Worm (Caenorhabditis elegans) whole organism, L4 larva: ENCODE data around the gene rps-18.
A peak's percentile ranks its signal among the peaks of the same experiment; 100 is the strongest.

Source experiments
- D1046.2 ChIP-seq: fragments of 200-800 bp; sonication (Bioruptor generic); IDR thresholded peaks from 2 replicates; pipeline ENCODE4 v1.3.6; 2022; ENCODE audit warnings: missing genetic modification characterization, missing compliant biosample characterization
- F44E2.7 ChIP-seq: fragments of 200-800 bp; sonication (Bioruptor generic); IDR thresholded peaks from 2 replicates; pipeline ENCODE4 v2.1.2; 2022; ENCODE audit warnings: missing genetic modification characterization, missing compliant biosample characterization
- F49E8.2 ChIP-seq: sonication (generic microtip); optimal IDR thresholded peaks from 2 replicates; lab custom pipeline; 2016; ENCODE audit warnings: missing compliant biosample characterization, mild to moderate bottlenecking, missing genetic modification characterization, borderline replicate concordance
- R02D3.7 ChIP-seq: fragments of 150-350 bp; sonication (generic microtip); optimal IDR thresholded peaks from 3 replicates; lab custom pipeline; 2014; ENCODE audit warnings: missing biosample characterization, missing genetic modification characterization
- ZK337.2 ChIP-seq: fragments of 200-800 bp; sonication (Bioruptor generic); IDR thresholded peaks from 2 replicates; pipeline ENCODE4 v1.3.6; 2022; ENCODE audit warnings: missing genetic modification reagents, missing genetic modification characterization, missing compliant biosample characterization
- aha-1 ChIP-seq: fragments of 150-350 bp; peaks from one replicate; lab custom pipeline; 2014; ENCODE audit warnings: missing biosample characterization, missing genetic modification characterization
- ceh-20 ChIP-seq: fragments of 200-800 bp; sonication (Bioruptor generic); IDR thresholded peaks from 2 replicates; pipeline ENCODE4 v1.3.6; 2022; ENCODE audit warnings: missing genetic modification reagents, missing genetic modification characterization, missing compliant biosample characterization
- ceh-28 ChIP-seq: fragments of 150-350 bp; optimal IDR thresholded peaks from 2 replicates; lab custom pipeline; 2014; ENCODE audit warnings: missing biosample characterization, missing genetic modification reagents, missing genetic modification characterization
- ceh-32 ChIP-seq: sonication (generic microtip); optimal IDR thresholded peaks from 2 replicates; lab custom pipeline; 2016; ENCODE audit warnings: mild to moderate bottlenecking, missing genetic modification characterization, missing compliant biosample characterization; ENCODE audit not compliant: poor library complexity
- ceh-82 ChIP-seq: sonication (generic microtip); optimal IDR thresholded peaks from 2 replicates; lab custom pipeline; 2017; ENCODE audit warnings: missing biosample characterization, missing genetic modification characterization
- cey-2 ChIP-seq: sonication (generic microtip); optimal IDR thresholded peaks from 3 replicates; lab custom pipeline; 2017; ENCODE audit warnings: missing genetic modification characterization, mild to moderate bottlenecking, missing compliant biosample characterization, antibody characterized with exemption, borderline replicate concordance; ENCODE audit not compliant: insufficient read depth
- daf-8 ChIP-seq: fragments of 200-800 bp; sonication (Bioruptor generic); IDR thresholded peaks from 2 replicates; pipeline ENCODE4 v1.3.6; 2022; ENCODE audit warnings: missing genetic modification characterization, missing compliant biosample characterization
- dmd-6 ChIP-seq: fragments of 200-800 bp; sonication (Bioruptor generic); IDR thresholded peaks from 2 replicates; pipeline ENCODE4 v1.3.6; 2022; ENCODE audit warnings: missing genetic modification reagents, missing genetic modification characterization, missing compliant biosample characterization
- dmd-9 ChIP-seq: fragments of 200-800 bp; sonication (Bioruptor generic); IDR thresholded peaks from 2 replicates; pipeline ENCODE4 v1.3.6; 2022; ENCODE audit warnings: missing genetic modification reagents, missing genetic modification characterization, missing compliant biosample characterization
- egl-27 ChIP-seq: sonication (generic microtip); optimal IDR thresholded peaks from 3 replicates; lab custom pipeline; 2017; ENCODE audit warnings: missing biosample characterization, missing genetic modification reagents, missing genetic modification characterization
- gei-8 ChIP-seq: fragments of 200-800 bp; sonication (Bioruptor generic); optimal IDR thresholded peaks from 2 replicates; lab custom pipeline; 2018; ENCODE audit warnings: mild to moderate bottlenecking, missing genetic modification characterization, missing compliant biosample characterization
- hlh-11 ChIP-seq: fragments of 200-800 bp; sonication (Bioruptor generic); optimal IDR thresholded peaks from 2 replicates; lab custom pipeline; 2018; ENCODE audit warnings: mild to moderate bottlenecking, missing genetic modification characterization, missing compliant biosample characterization
- hmg-1.1 ChIP-seq: fragments of 200-800 bp; sonication (Bioruptor generic); IDR thresholded peaks from 2 replicates; pipeline ENCODE4 v1.3.6; 2022; ENCODE audit warnings: missing genetic modification reagents, missing genetic modification characterization, missing compliant biosample characterization
- jun-1 ChIP-seq: fragments of 150-350 bp; optimal IDR thresholded peaks from 2 replicates; lab custom pipeline; 2014; ENCODE audit warnings: missing biosample characterization, missing genetic modification reagents, missing genetic modification characterization
- lim-7 ChIP-seq: fragments of 200-800 bp; sonication (Bioruptor generic); IDR thresholded peaks from 2 replicates; pipeline ENCODE4 v1.3.6; 2022; ENCODE audit warnings: missing genetic modification characterization, missing compliant biosample characterization
- lin-1 ChIP-seq: fragments of 200-800 bp; sonication (Bioruptor generic); IDR thresholded peaks from 2 replicates; pipeline ENCODE4 v1.3.6; 2022; ENCODE audit warnings: missing genetic modification reagents, missing genetic modification characterization, missing compliant biosample characterization
- lin-13 ChIP-seq: fragments of 150-350 bp; optimal IDR thresholded peaks from 2 replicates; lab custom pipeline; 2014; ENCODE audit warnings: missing biosample characterization, missing genetic modification reagents, missing genetic modification characterization
- lsy-2 ChIP-seq, 2 experiments: fragments of 150-350 bp in 1 of 2; sonication (generic microtip) in 1 of 2; optimal IDR thresholded peaks; 2 replicates each; lab custom pipeline; 2014 to 2017; ENCODE audit warnings: missing biosample characterization in 2 of 2, missing genetic modification characterization in 2 of 2
- mdt-29 ChIP-seq: fragments of 200-800 bp; sonication (Bioruptor generic); IDR thresholded peaks from 2 replicates; pipeline ENCODE4 v1.3.6; 2022; ENCODE audit warnings: missing genetic modification reagents, missing genetic modification characterization, missing compliant biosample characterization
- mep-1 ChIP-seq: fragments of 150-350 bp; sonication (generic microtip); optimal IDR thresholded peaks from 3 replicates; lab custom pipeline; 2014; ENCODE audit warnings: missing biosample characterization, missing genetic modification characterization
- mes-2 ChIP-seq: sonication (generic microtip); optimal IDR thresholded peaks from 2 replicates; lab custom pipeline; 2016; ENCODE audit warnings: missing genotype, mild to moderate bottlenecking, missing genetic modification characterization, missing compliant biosample characterization; ENCODE audit not compliant: poor library complexity, severe bottlenecking
- nhr-102 ChIP-seq: sonication (generic microtip); optimal IDR thresholded peaks from 2 replicates; lab custom pipeline; 2016; ENCODE audit warnings: mild to moderate bottlenecking, missing genetic modification characterization, moderate library complexity, missing compliant biosample characterization
- nhr-111 ChIP-seq: fragments of 200-800 bp; sonication (Bioruptor generic); optimal IDR thresholded peaks from 2 replicates; lab custom pipeline; 2018; ENCODE audit warnings: mild to moderate bottlenecking, missing genetic modification characterization, missing compliant biosample characterization
- nhr-237 ChIP-seq: sonication (generic microtip); optimal IDR thresholded peaks from 2 replicates; lab custom pipeline; 2017; ENCODE audit warnings: missing biosample characterization, missing genetic modification characterization
- nhr-28 ChIP-seq: fragments of 150-350 bp; optimal IDR thresholded peaks from 2 replicates; lab custom pipeline; 2014; ENCODE audit warnings: missing biosample characterization, missing genetic modification characterization
- nhr-42 ChIP-seq: fragments of 200-800 bp; sonication (Bioruptor generic); IDR thresholded peaks from 2 replicates; pipeline ENCODE4 v1.3.6; 2022; ENCODE audit warnings: missing genetic modification characterization, missing compliant biosample characterization
- nhr-6 ChIP-seq: fragments of 150-350 bp; optimal IDR thresholded peaks from 2 replicates; lab custom pipeline; 2014; ENCODE audit warnings: missing biosample characterization, missing genetic modification characterization
- pqm-1 ChIP-seq: sonication (generic microtip); optimal IDR thresholded peaks from 2 replicates; lab custom pipeline; 2017; ENCODE audit warnings: missing biosample characterization, missing genetic modification characterization
- saeg-2 ChIP-seq: fragments of 200-800 bp; sonication (Bioruptor generic); IDR thresholded peaks from 2 replicates; pipeline ENCODE4 v1.3.6; 2022; ENCODE audit warnings: missing genetic modification reagents, missing genetic modification characterization, missing compliant biosample characterization
- sdz-12 ChIP-seq: fragments of 200-800 bp; sonication (Bioruptor generic); optimal IDR thresholded peaks from 2 replicates; lab custom pipeline; 2018; ENCODE audit warnings: mild to moderate bottlenecking, missing genetic modification characterization, missing compliant biosample characterization
- skn-1 ChIP-seq: fragments of 150-350 bp; optimal IDR thresholded peaks from 2 replicates; lab custom pipeline; 2014; ENCODE audit warnings: missing biosample characterization, missing genetic modification characterization
- snpc-4 ChIP-seq: fragments of 150-350 bp; optimal IDR thresholded peaks from 2 replicates; lab custom pipeline; 2014; ENCODE audit warnings: missing biosample characterization, missing genetic modification characterization
- spr-3 ChIP-seq: fragments of 200-800 bp; sonication (Bioruptor generic); optimal IDR thresholded peaks from 2 replicates; lab custom pipeline; 2018; ENCODE audit warnings: mild to moderate bottlenecking, missing genetic modification characterization, missing compliant biosample characterization
- tag-97 ChIP-seq: fragments of 200-800 bp; sonication (Bioruptor generic); IDR thresholded peaks from 2 replicates; pipeline ENCODE4 v1.3.6; 2022; ENCODE audit warnings: missing genetic modification characterization, missing compliant biosample characterization
- unc-130 ChIP-seq: sonication (generic microtip); optimal IDR thresholded peaks from 2 replicates; lab custom pipeline; 2016; ENCODE audit warnings: missing genetic modification reagents, missing genetic modification characterization, missing compliant biosample characterization
- unc-62 ChIP-seq, 3 experiments: fragments of 150-350 bp in 1 of 3; sonication (generic microtip); optimal IDR thresholded peaks in 2 of 3; peaks in 1 of 3; 1 replicate in 1 of 3; 2 replicates in 2 of 3; lab custom pipeline; 2014 to 2017; ENCODE audit warnings: missing biosample characterization in 3 of 3, missing genetic modification characterization in 3 of 3, missing genetic modification reagents in 3 of 3, missing genotype in 1 of 3
- zfp-2 ChIP-seq: sonication (generic microtip); optimal IDR thresholded peaks from 2 replicates; lab custom pipeline; 2016; ENCODE audit warnings: mild to moderate bottlenecking, missing genetic modification characterization, missing compliant biosample characterization
- zfp-3 ChIP-seq: fragments of 200-800 bp; sonication (Bioruptor generic); conservative IDR thresholded peaks from 2 replicates; pipeline ENCODE4 v1.3.6; 2022; ENCODE audit warnings: missing genetic modification reagents, missing genetic modification characterization, missing compliant biosample characterization
- zip-11 ChIP-seq: fragments of 200-800 bp; sonication (Bioruptor generic); IDR thresholded peaks from 2 replicates; pipeline ENCODE4 v1.3.6; 2022; ENCODE audit warnings: missing genetic modification characterization, missing compliant biosample characterization
- zip-2 ChIP-seq: fragments of 150-350 bp; optimal IDR thresholded peaks from 2 replicates; lab custom pipeline; 2014; ENCODE audit warnings: missing biosample characterization, missing genetic modification characterization
- ztf-11 ChIP-seq: fragments of 150-350 bp; optimal IDR thresholded peaks from 2 replicates; lab custom pipeline; 2014; ENCODE audit warnings: missing biosample characterization, missing genetic modification characterization
- ztf-7 ChIP-seq: fragments of 150-350 bp; optimal IDR thresholded peaks from 2 replicates; lab custom pipeline; 2014; ENCODE audit warnings: missing biosample characterization, missing genetic modification characterization

The rps-18 gene

ce11 chrIV:14792602-14793232 is 32.8 kb upstream of the rps-18 start, which contains the start of gene gdi-1 (continued):
- TF ChIP-seq lin-13 (GFP tag; lab: Kevin White, UChicago) (no peak), mep-1 (peak; percentile 23), ztf-7 (tag; lab: Kevin White, UChicago) (no peak), sdz-12 (no peak), gei-8 (GFP tag; lab: Kevin White, UChicago) (no peak), snpc-4 (no peak), hlh-11 (tag; lab: Kevin White, UChicago) (no peak), skn-1 (tag; lab: Kevin White, UChicago) (no peak), D1046.2 (GFP tag; lab: Robert Waterston, UW) (no peak), nhr-111 (GFP tag; lab: Kevin White, UChicago) (no peak), zfp-3 (GFP tag; lab: Robert Waterston, UW) (no peak), cey-2 (tag; lab: Kevin White, UChicago) (no peak), F49E8.2 (no peak)

ce11 chrIV:14793900-14794624 is 31.4 kb upstream of the rps-18 start:
- TF ChIP-seq dmd-6 (GFP tag; lab: Robert Waterston, UW) (peak; percentile 46), zfp-3 (GFP tag; lab: Robert Waterston, UW) (no peak), F49E8.2 (no peak), nhr-237 (no peak), ceh-28 (tag; lab: Kevin White, UChicago) (peak; percentile 70), ceh-32 (no peak), mdt-29 (GFP tag; lab: Robert Waterston, UW) (no peak), F44E2.7 (GFP tag; lab: Robert Waterston, UW) (no peak), nhr-42 (GFP tag; lab: Robert Waterston, UW) (no peak), saeg-2 (GFP tag; lab: Robert Waterston, UW) (0 out of 2 replicates have a peak, but pooled peaks have one; percentile 5), R02D3.7 (no peak), mep-1 (peak; percentile 89), skn-1 (tag; lab: Kevin White, UChicago) (no peak), daf-8 (GFP tag; lab: Robert Waterston, UW) (no peak), mes-2 (peak; percentile 74), nhr-102 (tag; lab: Kevin White, UChicago) (peak; percentile 36), ceh-20 (peak; percentile 36; the same call in 1 of the 2 replicates), unc-130 (GFP tag; lab: Kevin White, UChicago) (no peak), spr-3 (GFP tag; lab: Kevin White, UChicago) (no peak), ceh-82 (no peak), lim-7 (GFP tag; lab: Robert Waterston, UW) (no peak), sdz-12 (no peak), zfp-2 (tag; lab: Kevin White, UChicago) (no peak), aha-1 (peak; percentile 99), pqm-1 (tag; lab: Kevin White, UChicago) (no peak), unc-62 (GFP tag; optimal IDR thresholded peaks at IDR 0.05 in 1 of 2; lab: Kevin White, UChicago) (peak in 1 of 2 experiments; percentile 69), unc-62 (tag; optimal IDR thresholded peaks at IDR 0.05; lab: Kevin White, UChicago) (no peak), dmd-9 (GFP tag; lab: Robert Waterston, UW) (no peak), hmg-1.1 (GFP tag; lab: Robert Waterston, UW) (peak; percentile 62; the same call in 1 of the 2 replicates), lin-1 (GFP tag; lab: Robert Waterston, UW) (no peak), nhr-28 (tag; lab: Kevin White, UChicago) (peak; percentile 53), ZK337.2 (no peak), zip-2 (tag; lab: Kevin White, UChicago) (no peak), nhr-6 (tag; lab: Kevin White, UChicago) (peak; percentile 57), lsy-2 (tag; optimal IDR thresholded peaks at IDR 0.05; lab: Kevin White, UChicago) (peak; percentile 49 to 68), jun-1 (no peak), zip-11 (GFP tag; lab: Robert Waterston, UW) (no peak), tag-97 (no peak), ztf-11 (no peak), egl-27 (tag; lab: Kevin White, UChicago) (no peak)
